Worm (Caenorhabditis elegans) whole organism, L2 larva: Measurements from ENCODE around the gene F01F1.3.

Experiments used
- lsy-2 ChIP-seq, 2 experiments: fragments of 150-350 bp in 1 of 2; sonication (generic microtip) in 1 of 2; optimal IDR thresholded peaks; 2 replicates each; lab custom pipeline; 2014 to 2017; ENCODE audit warnings: missing biosample characterization in 2 of 2, missing genetic modification characterization in 2 of 2
- nhr-237 ChIP-seq: fragments of 150-350 bp; optimal IDR thresholded peaks from 2 replicates; lab custom pipeline; 2014; ENCODE audit warnings: missing biosample characterization, missing genetic modification characterization
- nhr-25 ChIP-seq: fragments of 150-350 bp; sonication (generic microtip); optimal IDR thresholded peaks from 3 replicates; lab custom pipeline; 2014; ENCODE audit warnings: missing biosample characterization, missing genetic modification characterization
- nhr-6 ChIP-seq: fragments of 150-350 bp; optimal IDR thresholded peaks from 2 replicates; lab custom pipeline; 2014; ENCODE audit warnings: missing biosample characterization, missing genetic modification characterization
- nhr-77 ChIP-seq: fragments of 150-350 bp; optimal IDR thresholded peaks from 2 replicates; lab custom pipeline; 2014; ENCODE audit warnings: missing biosample characterization, missing genetic modification characterization
- snpc-4 ChIP-seq: fragments of 150-350 bp; optimal IDR thresholded peaks from 2 replicates; lab custom pipeline; 2014; ENCODE audit warnings: missing biosample characterization, missing genetic modification characterization
- zag-1 ChIP-seq: fragments of 150-350 bp; optimal IDR thresholded peaks from 2 replicates; lab custom pipeline; 2014; ENCODE audit warnings: missing biosample characterization, missing genetic modification characterization
- ztf-4 ChIP-seq: fragments of 150-350 bp; optimal IDR thresholded peaks from 2 replicates; lab custom pipeline; 2014; ENCODE audit warnings: missing biosample characterization, missing genetic modification characterization

DNA sequence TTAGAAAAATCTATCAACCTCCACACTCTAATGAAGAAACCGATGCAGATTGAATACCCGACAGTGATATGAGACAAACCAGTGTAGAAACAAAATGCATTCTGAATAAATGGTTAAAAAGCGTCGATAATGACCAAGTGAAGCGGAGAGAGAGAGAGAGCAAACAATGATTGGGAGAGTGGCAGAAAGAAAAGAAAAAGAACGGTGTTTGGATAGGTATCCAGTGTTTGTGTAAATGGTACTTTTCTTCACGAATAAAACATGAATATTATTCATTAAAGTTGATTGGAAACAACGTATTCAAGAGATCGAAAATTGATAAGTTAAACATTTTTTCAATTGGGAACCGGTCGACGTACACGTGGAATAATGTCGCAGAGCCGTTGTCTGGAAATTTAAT is 2.3 kb upstream of the F01F1.3 start, which contains the start of gene F01F1.15:
- TF ChIP-seq zag-1 (tag; lab: Kevin White, UChicago) (no peak), lsy-2 (tag; optimal IDR thresholded peaks at IDR 0.05; lab: Kevin White, UChicago) (no peak), snpc-4 (no peak), nhr-25 (tag; lab: Kevin White, UChicago) (no peak), ztf-4 (no peak), nhr-237 (tag; lab: Kevin White, UChicago) (no peak), nhr-77 (no peak), nhr-6 (tag; lab: Kevin White, UChicago) (no peak)
